Fruit fly (Drosophila melanogaster) whole organism: ENCODE results near the gene kek6.

ENCODE experiments used
- CG8478 ChIP-seq: fragments of >200 bp; optimal IDR thresholded peaks from 2 replicates; lab custom pipeline; 2018; ENCODE audit warnings: inconsistent platforms
- Dll ChIP-seq: fragments of >200 bp; optimal IDR thresholded peaks from 2 replicates; lab custom pipeline; 2017
- EcR ChIP-seq, 2 experiments: fragments of >200 bp; optimal IDR thresholded peaks; 2 replicates each; lab custom pipeline; 2017; ENCODE audit warnings: missing biosample characterization in 2 of 2, missing genetic modification characterization in 2 of 2, missing genetic modification reagents in 2 of 2
- pan ChIP-seq: fragments of >200 bp; optimal IDR thresholded peaks from 2 replicates; lab custom pipeline; 2017
- psq ChIP-seq: fragments of >200 bp; optimal IDR thresholded peaks from 2 replicates; lab custom pipeline; 2017
- usp ChIP-seq: fragments of >200 bp; optimal IDR thresholded peaks from 2 replicates; lab custom pipeline; 2017; ENCODE audit warnings: missing biosample characterization, missing genetic modification characterization, mixed read lengths

kek6 gene

DNA sequence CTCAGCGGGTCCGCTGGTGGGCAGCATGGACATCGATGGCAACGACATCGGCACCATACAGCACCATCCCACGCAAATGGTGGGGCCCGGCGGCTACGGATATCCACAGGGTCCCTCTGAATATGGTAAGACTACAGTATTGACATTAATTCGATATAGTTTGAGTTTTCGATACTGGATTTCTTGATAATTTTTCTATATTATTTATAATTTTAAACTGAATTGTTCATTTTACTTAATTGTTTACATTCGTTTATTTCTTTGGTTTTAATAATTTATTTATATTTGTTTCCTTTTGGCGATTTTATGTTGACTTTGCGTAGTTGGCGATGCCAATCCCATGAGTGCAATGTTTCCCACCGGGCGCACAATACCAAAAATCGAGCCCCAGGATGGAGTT, 9.4 kb upstream of the kek6 start, which contains the start of gene CycG:
Gene CycG, minus strand, starts transcription at position 101 of the 400 bp plus-strand sequence.
- TF ChIP-seq psq (no peak), pan (lab: Kevin White, UChicago) (no peak), CG8478 (lab: Kevin White, UChicago) (no peak), EcR (GFP tag; optimal IDR thresholded peaks at IDR 0.05; lab: Kevin White, UChicago) (no peak), usp (GFP tag; lab: Kevin White, UChicago) (no peak), Dll (lab: Kevin White, UChicago) (no peak)

- TF ChIP-seq EcR (GFP tag; optimal IDR thresholded peaks at IDR 0.05; lab: Kevin White, UChicago): no peak
- TF ChIP-seq Dll (lab: Kevin White, UChicago): no peak
- no peak for TF ChIP-seq psq
- no peak for TF ChIP-seq CG8478 (lab: Kevin White, UChicago)
- TF ChIP-seq usp (GFP tag; lab: Kevin White, UChicago): no peak
- TF ChIP-seq pan (lab: Kevin White, UChicago): no peak
Measured at dm6 chr3R:31616001-31616400, 5.9 kb upstream of the kek6 start, which contains the start of the genes Mnat9 and CG1792. Gene Mnat9 (minus strand): TSS chr3R:31616160. Gene CG1792 (plus strand): TSS chr3R:31616303.

DNA sequence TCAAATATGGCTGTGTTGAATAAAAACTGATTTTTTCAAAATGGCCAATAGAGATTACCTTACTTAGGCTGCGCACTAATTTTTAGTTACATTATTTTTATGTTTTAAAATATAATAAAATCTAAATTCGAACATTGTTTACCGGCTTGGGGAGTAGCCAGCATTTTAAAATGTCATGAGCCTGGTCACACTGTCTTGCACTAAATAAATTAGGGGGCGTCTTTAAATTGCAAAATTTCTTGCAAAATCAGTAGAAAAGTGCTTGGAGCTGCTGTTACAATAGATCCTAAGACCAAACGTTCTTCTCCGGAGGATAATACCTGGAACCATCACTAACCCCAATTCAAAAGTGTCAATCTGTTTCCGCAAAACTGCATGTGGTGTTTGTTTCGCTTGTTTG, 4.1 kb upstream of the kek6 start, which contains the start of gene pasha:
Gene pasha, plus strand, starts transcription at position 177 of the 400 bp plus-strand sequence.
- TF ChIP-seq psq: no peak

- TF ChIP-seq usp (GFP tag; lab: Kevin White, UChicago): no peak
- no peak for TF ChIP-seq EcR (GFP tag; optimal IDR thresholded peaks at IDR 0.05; lab: Kevin White, UChicago)
- no peak for TF ChIP-seq CG8478 (lab: Kevin White, UChicago)
- TF ChIP-seq psq: no peak
- no peak for TF ChIP-seq Dll (lab: Kevin White, UChicago)
- TF ChIP-seq pan (lab: Kevin White, UChicago): no peak
Measured at dm6 chr3R:31622648-31623047, 712 bp downstream of the kek6 start.

DNA sequence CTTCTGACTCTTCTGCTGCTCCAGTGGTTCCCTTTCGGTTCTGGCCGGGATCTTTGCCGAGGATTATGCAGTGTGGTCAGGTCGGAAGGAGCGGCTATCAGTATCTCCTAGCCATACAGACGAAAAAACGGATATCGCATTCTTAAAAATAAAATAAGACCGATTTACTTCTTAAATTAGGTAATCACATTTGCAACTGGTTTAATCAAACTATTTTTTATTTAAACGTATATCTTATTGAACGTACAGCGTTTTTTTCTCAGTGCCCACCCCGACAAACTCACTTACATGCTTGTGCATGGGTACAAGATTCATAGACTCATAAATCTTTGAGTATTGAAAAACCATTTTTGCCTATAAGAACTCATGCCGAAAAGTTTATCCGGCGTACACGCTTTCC, 4.3 kb downstream of the kek6 start:
- TF ChIP-seq usp (GFP tag; lab: Kevin White, UChicago) (no peak), EcR (GFP tag; optimal IDR thresholded peaks at IDR 0.05; lab: Kevin White, UChicago) (no peak), pan (lab: Kevin White, UChicago) (no peak), psq (no peak), Dll (lab: Kevin White, UChicago) (no peak), CG8478 (lab: Kevin White, UChicago) (no peak)

dm6 chr3R:31627186-31627585, 5.2 kb downstream of the kek6 start:
- no peak for TF ChIP-seq usp (GFP tag; lab: Kevin White, UChicago)
- no peak for TF ChIP-seq psq
- no peak for TF ChIP-seq pan (lab: Kevin White, UChicago)
- no peak for TF ChIP-seq Dll (lab: Kevin White, UChicago)
- TF ChIP-seq EcR (GFP tag; optimal IDR thresholded peaks at IDR 0.05; lab: Kevin White, UChicago): no peak
- TF ChIP-seq CG8478 (lab: Kevin White, UChicago): no peak

dm6 chr3R:31630376-31630775, 8.4 kb downstream of the kek6 start:
- no peak for TF ChIP-seq CG8478 (lab: Kevin White, UChicago)
- TF ChIP-seq psq: no peak
- no peak for TF ChIP-seq usp (GFP tag; lab: Kevin White, UChicago)
- TF ChIP-seq Dll (lab: Kevin White, UChicago): no peak
- TF ChIP-seq EcR (GFP tag; optimal IDR thresholded peaks at IDR 0.05; lab: Kevin White, UChicago): no peak
- TF ChIP-seq pan (lab: Kevin White, UChicago): no peak

dm6 chr3R:31632316-31632715, 10.4 kb downstream of the kek6 start:
- TF ChIP-seq EcR (GFP tag; optimal IDR thresholded peaks at IDR 0.05; lab: Kevin White, UChicago) (no peak), CG8478 (lab: Kevin White, UChicago) (no peak), psq (no peak), Dll (lab: Kevin White, UChicago) (no peak), pan (lab: Kevin White, UChicago) (no peak), usp (GFP tag; lab: Kevin White, UChicago) (no peak)

dm6 chr3R:31636501-31636900, 14.6 kb downstream of the kek6 start:
- TF ChIP-seq usp (GFP tag; lab: Kevin White, UChicago): no peak
- TF ChIP-seq EcR (GFP tag; optimal IDR thresholded peaks at IDR 0.05; lab: Kevin White, UChicago): no peak
- no peak for TF ChIP-seq psq
- no peak for TF ChIP-seq CG8478 (lab: Kevin White, UChicago)
- no peak for TF ChIP-seq Dll (lab: Kevin White, UChicago)
- no peak for TF ChIP-seq pan (lab: Kevin White, UChicago)

- TF ChIP-seq psq (no peak), CG8478 (lab: Kevin White, UChicago) (no peak), pan (lab: Kevin White, UChicago) (no peak), usp (GFP tag; lab: Kevin White, UChicago) (no peak), Dll (lab: Kevin White, UChicago) (no peak), EcR (GFP tag; optimal IDR thresholded peaks at IDR 0.05; lab: Kevin White, UChicago) (no peak)
Measured at dm6 chr3R:31662757-31663156, 40.8 kb downstream of the kek6 start.

dm6 chr3R:31669153-31669934, 47.4 kb downstream of the kek6 start, which contains the start of gene Zmynd8:
Gene Zmynd8 (plus strand): TSS chr3R:31669465.
- TF ChIP-seq psq (no peak), usp (GFP tag; lab: Kevin White, UChicago) (no peak), pan (lab: Kevin White, UChicago) (no peak), EcR (GFP tag; optimal IDR thresholded peaks at IDR 0.05; lab: Kevin White, UChicago) (no peak), Dll (lab: Kevin White, UChicago) (no peak), CG8478 (lab: Kevin White, UChicago) (no peak)

dm6 chr3R:31672675-31673074, 50.7 kb downstream of the kek6 start:
- TF ChIP-seq CG8478 (lab: Kevin White, UChicago) (no peak), Dll (lab: Kevin White, UChicago) (no peak), psq (no peak), pan (lab: Kevin White, UChicago) (no peak)
